Worm (Caenorhabditis elegans): Measurements from ENCODE around the gene Y17G9B.2.
A peak's percentile ranks its signal among the peaks of the same experiment; 100 is the strongest.

- TF ChIP-seq sox-2 (GFP tag; IDR thresholded peaks at IDR 0.05): no peak
- TF ChIP-seq eyg-1 (tag; optimal IDR thresholded peaks at IDR 0.05): no peak
- TF ChIP-seq npax-4 (tag; optimal IDR thresholded peaks at IDR 0.05): no peak
- TF ChIP-seq nfya-1 (tag; optimal IDR thresholded peaks at IDR 0.05): peak; percentile 59
- no peak for TF ChIP-seq sox-4 (tag; optimal IDR thresholded peaks at IDR 0.05)
- no peak for TF ChIP-seq madf-2 (tag; optimal IDR thresholded peaks at IDR 0.05)
- TF ChIP-seq syd-9 (tag; optimal IDR thresholded peaks at IDR 0.05): no peak
- TF ChIP-seq ets-4 (tag; optimal IDR thresholded peaks at IDR 0.05): no peak
- TF ChIP-seq elt-2 (tag; optimal IDR thresholded peaks at IDR 0.05): peak; percentile 68
- TF ChIP-seq pax-1 (tag; optimal IDR thresholded peaks at IDR 0.05): no peak
- no peak for TF ChIP-seq unc-3 (GFP tag; conservative IDR thresholded peaks at IDR 0.05)
- no peak for TF ChIP-seq unc-3 (tag; optimal IDR thresholded peaks at IDR 0.05)
Observed at ce11 chrIV:4810377-4810984, 46.5 kb downstream of the Y17G9B.2 start, which contains the start of gene eif-1.A.

All from whole organism, late embryonic.